ENCODE assay signal across 3 worm cellular contexts in the genomic region with DNA sequence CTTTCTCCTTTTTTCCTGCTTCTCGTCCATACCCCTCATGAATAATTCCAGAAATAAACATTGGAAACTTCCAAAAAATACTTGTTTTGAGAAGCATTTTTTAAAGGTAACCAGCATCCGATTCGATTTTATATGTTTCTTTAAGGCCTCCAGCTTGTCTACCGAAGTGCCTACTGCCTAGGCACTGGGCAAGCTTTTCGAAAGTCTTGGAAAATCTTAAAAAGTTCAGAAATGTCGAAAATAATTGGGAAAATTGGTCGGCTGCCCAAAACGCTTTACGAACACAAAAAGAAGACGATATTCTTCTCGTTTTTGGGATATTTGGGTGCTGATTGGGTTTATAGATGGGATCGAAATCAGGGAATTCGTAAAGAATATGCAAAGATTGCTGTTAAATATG.
TF ChIP-seq lines count a peak whose summit lies in the region.

Gene F52C9.3 (plus strand): TSS at position 225 of the 400 bp plus-strand sequence.

TF ChIP-seq in whole organism, L1 larva, 84 proteins besides CTCF, POLR2A, EP300 and RAD21:
- TF ChIP-seq pag-3 (tag; optimal IDR thresholded peaks at IDR 0.05; lab: Kevin White, UChicago; ENCODE audit: borderline replicate concordance, insufficient read depth) (no peak), zip-4 (GFP tag; optimal IDR thresholded peaks at IDR 0.05; lab: Kevin White, UChicago) (no peak), C16A3.4 (tag; optimal IDR thresholded peaks at IDR 0.05; lab: Kevin White, UChicago) (no peak), ama-1 (optimal IDR thresholded peaks at IDR 0.05; lab: Kevin White, UChicago) (peak; percentile 57), sptf-1 (tag; optimal IDR thresholded peaks at IDR 0.05; lab: Kevin White, UChicago) (no peak), snpc-4 (tag; optimal IDR thresholded peaks at IDR 0.05; lab: Kevin White, UChicago) (no peak), lin-13 (GFP tag; optimal IDR thresholded peaks at IDR 0.05; lab: Kevin White, UChicago) (no peak), elt-2 (tag; optimal IDR thresholded peaks at IDR 0.05; lab: Kevin White, UChicago) (peak; percentile 29), efl-1 (optimal IDR thresholded peaks at IDR 0.05; lab: Kevin White, UChicago) (no peak), efl-1 (GFP tag; optimal IDR thresholded peaks at IDR 0.05 in 1 of 2; lab: Kevin White, UChicago) (peak in 1 of 2 experiments; percentile 57), nhr-28 (tag; optimal IDR thresholded peaks at IDR 0.05; lab: Kevin White, UChicago) (no peak), nhr-47 (tag; optimal IDR thresholded peaks at IDR 0.05; lab: Kevin White, UChicago) (no peak), C34B4.2 (tag; optimal IDR thresholded peaks at IDR 0.05; lab: Kevin White, UChicago) (no peak), nhr-71 (tag; optimal IDR thresholded peaks at IDR 0.05; lab: Kevin White, UChicago) (no peak), ztf-11 (tag; optimal IDR thresholded peaks at IDR 0.05; lab: Kevin White, UChicago) (no peak)
TF ChIP-seq in whole organism, L1 larva: peak in this region for 3.

TF ChIP-seq in whole organism, L4 larva, 104 proteins besides CTCF, POLR2A, EP300 and RAD21:
- TF ChIP-seq fos-1 (tag; optimal IDR thresholded peaks at IDR 0.05; lab: Kevin White, UChicago) (no peak), ama-1 (optimal IDR thresholded peaks at IDR 0.05; lab: Kevin White, UChicago) (peak; percentile 82), T26A8.4 (GFP tag; IDR thresholded peaks at IDR 0.05; lab: Robert Waterston, UW) (0 out of 2 replicates have a peak, but pooled peaks have one; percentile 39), ZK546.5 (tag; optimal IDR thresholded peaks at IDR 0.05; lab: Kevin White, UChicago) (no peak), daf-16 (GFP tag; optimal IDR thresholded peaks at IDR 0.05; lab: Kevin White, UChicago) (no peak), daf-16 (tag; optimal IDR thresholded peaks at IDR 0.05; lab: Kevin White, UChicago) (peak; percentile 23), dmd-9 (GFP tag; IDR thresholded peaks at IDR 0.05; lab: Robert Waterston, UW) (no peak), T20F7.1 (GFP tag; optimal IDR thresholded peaks at IDR 0.05; lab: Kevin White, UChicago) (no peak), vab-7 (GFP tag; IDR thresholded peaks at IDR 0.05; lab: Robert Waterston, UW) (no peak), skn-1 (tag; optimal IDR thresholded peaks at IDR 0.05; lab: Kevin White, UChicago) (no peak), lir-3 (tag; optimal IDR thresholded peaks at IDR 0.05; lab: Kevin White, UChicago) (no peak), daf-12 (tag; optimal IDR thresholded peaks at IDR 0.05; lab: Kevin White, UChicago) (no peak), lin-38 (GFP tag; IDR thresholded peaks at IDR 0.05; lab: Robert Waterston, UW) (no peak), pqm-1 (tag; optimal IDR thresholded peaks at IDR 0.05; lab: Kevin White, UChicago) (no peak), aha-1 (tag; lab: Kevin White, UChicago) (peak; percentile 80), mdt-29 (GFP tag; IDR thresholded peaks at IDR 0.05; lab: Robert Waterston, UW) (no peak), F44E2.7 (GFP tag; IDR thresholded peaks at IDR 0.05; lab: Robert Waterston, UW) (no peak), ceh-44 (GFP tag; IDR thresholded peaks at IDR 0.05; lab: Robert Waterston, UW) (no peak), ces-1 (GFP tag; optimal IDR thresholded peaks at IDR 0.05; lab: Kevin White, UChicago) (no peak), mes-2 (tag; optimal IDR thresholded peaks at IDR 0.05; lab: Kevin White, UChicago; ENCODE audit: poor library complexity, severe bottlenecking) (peak; percentile 1), unc-62 (GFP tag; optimal IDR thresholded peaks at IDR 0.05 in 1 of 2; lab: Kevin White, UChicago) (peak in 1 of 2 experiments; percentile 42), unc-62 (tag; optimal IDR thresholded peaks at IDR 0.05; lab: Kevin White, UChicago) (no peak), ztf-7 (tag; optimal IDR thresholded peaks at IDR 0.05; lab: Kevin White, UChicago) (no peak), duxl-1 (tag; optimal IDR thresholded peaks at IDR 0.05; lab: Kevin White, UChicago; ENCODE audit: poor library complexity) (no peak)

TF ChIP-seq in whole organism, young adult, 124 proteins besides CTCF, POLR2A, EP300 and RAD21 (continues in another document):
- TF ChIP-seq attf-3 (GFP tag; conservative IDR thresholded peaks at IDR 0.05; lab: Robert Waterston, UW) (no peak), chd-7 (tag; optimal IDR thresholded peaks at IDR 0.05; lab: Kevin White, UChicago) (peak; percentile 29), lin-35 (GFP tag; optimal IDR thresholded peaks at IDR 0.05; lab: Kevin White, UChicago) (no peak), sea-2 (GFP tag; IDR thresholded peaks at IDR 0.05; lab: Robert Waterston, UW) (no peak), pbrm-1 (GFP tag; IDR thresholded peaks at IDR 0.05; lab: Robert Waterston, UW) (0 out of 2 replicates have a peak, but pooled peaks have one; percentile 21), let-526 (GFP tag; IDR thresholded peaks at IDR 0.05; lab: Robert Waterston, UW) (no peak), ztf-28 (GFP tag; IDR thresholded peaks at IDR 0.05; lab: Robert Waterston, UW) (no peak), bed-2 (GFP tag; IDR thresholded peaks at IDR 0.05; lab: Robert Waterston, UW) (no peak), ceh-91 (GFP tag; IDR thresholded peaks at IDR 0.05; lab: Robert Waterston, UW) (no peak), snpc-1.3 (tag; optimal IDR thresholded peaks at IDR 0.05; lab: Kevin White, UChicago; ENCODE audit: insufficient read depth) (no peak), hmg-1.2 (GFP tag; IDR thresholded peaks at IDR 0.05; lab: Robert Waterston, UW) (no peak), ceh-27 (GFP tag; optimal IDR thresholded peaks at IDR 0.05; lab: Kevin White, UChicago) (no peak), hrde-1 (tag; optimal IDR thresholded peaks at IDR 0.05; lab: Kevin White, UChicago; ENCODE audit: borderline replicate concordance) (no peak), dpl-1 (GFP tag; optimal IDR thresholded peaks at IDR 0.05; lab: Kevin White, UChicago) (no peak), nfya-1 (tag; optimal IDR thresholded peaks at IDR 0.05; lab: Kevin White, UChicago; ENCODE audit: borderline replicate concordance, insufficient read depth) (no peak), F57A8.1 (GFP tag; optimal IDR thresholded peaks at IDR 0.05; lab: Kevin White, UChicago) (no peak), snpc-1.1 (tag; optimal IDR thresholded peaks at IDR 0.05; lab: Kevin White, UChicago; ENCODE audit: insufficient read depth) (no peak), fkh-3 (tag; optimal IDR thresholded peaks at IDR 0.05; lab: Kevin White, UChicago) (no peak), hmg-20 (GFP tag; IDR thresholded peaks at IDR 0.05; lab: Robert Waterston, UW) (no peak), mes-4 (tag; optimal IDR thresholded peaks at IDR 0.05; lab: Kevin White, UChicago) (no peak), die-1 (tag; optimal IDR thresholded peaks at IDR 0.05; lab: Kevin White, UChicago) (no peak), ekl-4 (GFP tag; IDR thresholded peaks at IDR 0.05; lab: Robert Waterston, UW) (no peak), xnd-1 (tag; optimal IDR thresholded peaks at IDR 0.05; lab: Kevin White, UChicago) (no peak), attf-5 (GFP tag; optimal IDR thresholded peaks at IDR 0.05; lab: Kevin White, UChicago) (peak; percentile 5), B0336.3 (GFP tag; IDR thresholded peaks at IDR 0.05; lab: Robert Waterston, UW) (no peak), lsy-27 (tag; optimal IDR thresholded peaks at IDR 0.05; lab: Kevin White, UChicago; ENCODE audit: borderline replicate concordance, insufficient read depth) (no peak), aptf-2 (GFP tag; conservative IDR thresholded peaks at IDR 0.05; lab: Robert Waterston, UW) (no peak), nfya-2 (GFP tag; IDR thresholded peaks at IDR 0.05; lab: Robert Waterston, UW) (no peak), snpc-4 (GFP tag; optimal IDR thresholded peaks at IDR 0.05; lab: Kevin White, UChicago) (no peak), snpc-4 (tag; optimal IDR thresholded peaks at IDR 0.05; lab: Kevin White, UChicago) (no peak), madf-6 (GFP tag; IDR thresholded peaks at IDR 0.05; lab: Robert Waterston, UW) (0 out of 2 replicates have a peak, but pooled peaks have one; percentile 29), B0261.1 (tag; optimal IDR thresholded peaks at IDR 0.05; lab: Kevin White, UChicago) (no peak), nhr-27 (tag; optimal IDR thresholded peaks at IDR 0.05; lab: Kevin White, UChicago) (peak; percentile 12), cebp-1 (GFP tag; IDR thresholded peaks at IDR 0.05; lab: Robert Waterston, UW) (no peak), cebp-1 (tag; optimal IDR thresholded peaks at IDR 0.05; lab: Kevin White, UChicago) (peak; percentile 51), athp-1 (tag; optimal IDR thresholded peaks at IDR 0.05; lab: Kevin White, UChicago) (no peak), lir-1 (GFP tag; conservative IDR thresholded peaks at IDR 0.05; lab: Robert Waterston, UW) (no peak), madf-8 (GFP tag; conservative IDR thresholded peaks at IDR 0.05; lab: Robert Waterston, UW) (no peak), K12H6.12 (tag; optimal IDR thresholded peaks at IDR 0.05; lab: Kevin White, UChicago) (no peak), D2030.7 (GFP tag; IDR thresholded peaks at IDR 0.05; lab: Robert Waterston, UW) (no peak), lin-40 (tag; optimal IDR thresholded peaks at IDR 0.05; lab: Kevin White, UChicago) (no peak), ztf-18 (tag; optimal IDR thresholded peaks at IDR 0.05; lab: Kevin White, UChicago) (no peak), egl-18 (GFP tag; IDR thresholded peaks at IDR 0.05; lab: Robert Waterston, UW) (no peak), F23B12.7 (tag; optimal IDR thresholded peaks at IDR 0.05; lab: Kevin White, UChicago; ENCODE audit: insufficient read depth) (no peak), tlf-1 (GFP tag; optimal IDR thresholded peaks at IDR 0.05; lab: Kevin White, UChicago) (peak; percentile 41), mxl-1 (tag; optimal IDR thresholded peaks at IDR 0.05; lab: Kevin White, UChicago) (no peak), T26A5.8 (tag; optimal IDR thresholded peaks at IDR 0.05; lab: Kevin White, UChicago) (no peak), F33H1.4 (GFP tag; IDR thresholded peaks at IDR 0.05; lab: Robert Waterston, UW) (no peak), nfyb-1 (GFP tag; IDR thresholded peaks at IDR 0.05; lab: Robert Waterston, UW) (0 out of 2 replicates have a peak, but pooled peaks have one; percentile 36), ets-4 (GFP tag; optimal IDR thresholded peaks at IDR 0.05; lab: Kevin White, UChicago) (no peak), rcor-1 (GFP tag; IDR thresholded peaks at IDR 0.05; lab: Robert Waterston, UW) (no peak), lsl-1 (GFP tag; optimal IDR thresholded peaks at IDR 0.05; lab: Kevin White, UChicago) (no peak), pha-4 (tag; optimal IDR thresholded peaks at IDR 0.05; lab: Kevin White, UChicago) (no peak), tbp1 (GFP tag; optimal IDR thresholded peaks at IDR 0.05; lab: Kevin White, UChicago) (peak; percentile 23)
